1 fruit fly cellular context compared by ENCODE assay signal in genomic region chr2L:1668616-1669020, dm6.
A peak's percentile ranks its signal among the peaks of the same experiment; 100 is the strongest.
TF ChIP-seq lines count a peak whose summit lies in the region.

No protein-coding gene starts in this region.

TF ChIP-seq in whole organism, prepupa, 60 proteins besides CTCF, POLR2A, EP300 and RAD21 (continued from another document):
- TF ChIP-seq OdsH (GFP tag; optimal IDR thresholded peaks at IDR 0.05; lab: Kevin White, UChicago) (peak; percentile 9), Gug (GFP tag; IDR thresholded peaks at IDR 0.05; lab: Robert Waterston, UW) (no peak), CG10631 (GFP tag; optimal IDR thresholded peaks at IDR 0.05; lab: Kevin White, UChicago) (no peak), Hr38 (GFP tag; optimal IDR thresholded peaks at IDR 0.05; lab: Kevin White, UChicago) (no peak), CG8632 (GFP tag; optimal IDR thresholded peaks at IDR 0.05; lab: Kevin White, UChicago) (peak; percentile 5), esn (GFP tag; optimal IDR thresholded peaks at IDR 0.05; lab: Kevin White, UChicago) (peak; percentile 54), CG10669 (GFP tag; optimal IDR thresholded peaks at IDR 0.05; lab: Kevin White, UChicago) (no peak), achi (GFP tag; optimal IDR thresholded peaks at IDR 0.05; lab: Kevin White, UChicago) (no peak), Sox14 (GFP tag; optimal IDR thresholded peaks at IDR 0.05; lab: Kevin White, UChicago) (peak; percentile 35), CG32006 (GFP tag; optimal IDR thresholded peaks at IDR 0.05; lab: Kevin White, UChicago) (no peak), CG11294 (GFP tag; IDR thresholded peaks at IDR 0.05; lab: Robert Waterston, UW) (no peak), CG8119 (GFP tag; IDR thresholded peaks at IDR 0.05; lab: Robert Waterston, UW) (no peak), svp (GFP tag; lab: Kevin White, UChicago) (peak; percentile 66), topi (GFP tag; optimal IDR thresholded peaks at IDR 0.05; lab: Kevin White, UChicago) (peak; percentile 60), CG6792 (GFP tag; optimal IDR thresholded peaks at IDR 0.05; lab: Kevin White, UChicago) (no peak), CG34406 (GFP tag; optimal IDR thresholded peaks at IDR 0.05; lab: Kevin White, UChicago) (no peak), CG8319 (GFP tag; optimal IDR thresholded peaks at IDR 0.05; lab: Kevin White, UChicago) (no peak), lz (GFP tag; optimal IDR thresholded peaks at IDR 0.05; lab: Kevin White, UChicago) (peak; percentile 54), acj6 (GFP tag; optimal IDR thresholded peaks at IDR 0.05; lab: Kevin White, UChicago) (no peak), Hr39 (GFP tag; optimal IDR thresholded peaks at IDR 0.05; lab: Kevin White, UChicago) (peak; percentile 47), ss (GFP tag; optimal IDR thresholded peaks at IDR 0.05; lab: Kevin White, UChicago) (no peak), net (GFP tag; optimal IDR thresholded peaks at IDR 0.05; lab: Kevin White, UChicago) (no peak), CG3032 (tag; optimal IDR thresholded peaks at IDR 0.05; lab: Kevin White, UChicago) (no peak), CG15336 (GFP tag; IDR thresholded peaks at IDR 0.05; lab: Robert Waterston, UW) (no peak), fd85E (GFP tag; optimal IDR thresholded peaks at IDR 0.05; lab: Kevin White, UChicago) (no peak), Ets21C (GFP tag; optimal IDR thresholded peaks at IDR 0.05; lab: Kevin White, UChicago) (no peak), Met (GFP tag; optimal IDR thresholded peaks at IDR 0.05; lab: Kevin White, UChicago) (peak; percentile 57), salr (GFP tag; optimal IDR thresholded peaks at IDR 0.05; lab: Kevin White, UChicago) (no peak), vri (GFP tag; optimal IDR thresholded peaks at IDR 0.05; lab: Kevin White, UChicago) (peak; percentile 83), CG6276 (GFP tag; optimal IDR thresholded peaks at IDR 0.05; lab: Kevin White, UChicago) (no peak)
